Worm (Caenorhabditis elegans) whole organism, late embryonic: Measurements from ENCODE around the gene irld-14.

Source experiments
- F13H6.1 ChIP-seq: sonication (generic microtip); optimal IDR thresholded peaks from 2 replicates; lab custom pipeline; 2016; ENCODE audit warnings: missing genetic modification characterization, missing compliant biosample characterization
- ama-1 ChIP-seq: fragments of 150-350 bp; optimal IDR thresholded peaks from 2 replicates; lab custom pipeline; 2014
- ceh-19 ChIP-seq: fragments of 200-800 bp; sonication (Bioruptor generic); optimal IDR thresholded peaks from 2 replicates; lab custom pipeline; 2018; ENCODE audit warnings: mild to moderate bottlenecking, missing genetic modification characterization, missing compliant biosample characterization
- ceh-22 ChIP-seq: sonication (generic microtip); optimal IDR thresholded peaks from 2 replicates; lab custom pipeline; 2017; ENCODE audit warnings: missing biosample characterization, missing genetic modification characterization
- ceh-45 ChIP-seq: fragments of 200-800 bp; sonication (Bioruptor generic); IDR thresholded peaks from 2 replicates; pipeline ENCODE4 v1.3.6; 2022; ENCODE audit warnings: missing genetic modification reagents, missing genetic modification characterization, missing compliant biosample characterization
- elt-2 ChIP-seq: sonication (generic microtip); optimal IDR thresholded peaks from 2 replicates; lab custom pipeline; 2016; ENCODE audit warnings: missing genetic modification reagents, missing genetic modification characterization, missing compliant biosample characterization
- gmeb-2 ChIP-seq: sonication (generic microtip); optimal IDR thresholded peaks from 2 replicates; lab custom pipeline; 2016; ENCODE audit warnings: missing genetic modification characterization, inconsistent platforms, missing compliant biosample characterization
- hlh-30 ChIP-seq: sonication (generic microtip); optimal IDR thresholded peaks from 2 replicates; lab custom pipeline; 2017; ENCODE audit warnings: antibody characterized with exemption, missing genetic modification characterization, missing compliant biosample characterization; ENCODE audit not compliant: insufficient read depth
- hlh-6 ChIP-seq: sonication (generic microtip); optimal IDR thresholded peaks from 2 replicates; lab custom pipeline; 2016; ENCODE audit warnings: missing genotype, missing genetic modification characterization, missing compliant biosample characterization
- pqm-1 ChIP-seq: sonication (generic microtip); optimal IDR thresholded peaks from 2 replicates; lab custom pipeline; 2016; ENCODE audit warnings: missing genetic modification characterization, missing compliant biosample characterization
- zip-5 ChIP-seq: sonication (generic microtip); optimal IDR thresholded peaks from 2 replicates; lab custom pipeline; 2016; ENCODE audit warnings: missing genetic modification characterization, missing compliant biosample characterization

DNA sequence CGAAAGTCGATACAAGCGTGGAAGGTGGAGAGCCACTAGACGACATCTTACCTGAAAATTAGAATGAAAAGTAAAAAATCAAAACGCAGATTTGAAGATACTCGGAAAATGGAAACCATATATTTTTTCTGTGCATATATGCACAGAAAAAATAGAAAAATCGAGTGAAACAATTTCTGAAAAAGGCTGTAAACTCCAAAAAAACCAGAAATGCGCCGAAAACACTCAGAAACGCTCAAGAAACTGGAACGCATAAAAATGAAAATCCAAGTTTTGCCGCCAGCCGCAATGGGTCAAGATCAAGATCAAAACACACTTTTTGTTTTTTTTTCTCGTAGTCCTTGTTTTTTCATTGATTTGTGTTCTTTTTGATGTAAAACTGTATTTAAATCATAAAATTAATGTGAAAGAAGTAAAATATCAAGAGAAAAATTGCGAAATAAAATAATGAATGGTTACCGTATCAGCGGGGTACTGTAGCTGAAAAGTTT is 3.7 kb upstream of the irld-14 start, which contains the start of gene T01C3.3:
- TF ChIP-seq ceh-22 (tag; lab: Kevin White, UChicago), result no peak
- TF ChIP-seq ceh-19 (GFP tag; lab: Kevin White, UChicago), result no peak
- TF ChIP-seq ceh-45 (GFP tag; lab: Robert Waterston, UW), result no peak
- TF ChIP-seq gmeb-2 (tag; lab: Kevin White, UChicago), result no peak
- TF ChIP-seq zip-5, result no peak
- no peak for TF ChIP-seq hlh-6 (tag; lab: Kevin White, UChicago)
- no peak for TF ChIP-seq pqm-1 (tag; lab: Kevin White, UChicago)
- TF ChIP-seq ama-1 (lab: Kevin White, UChicago), result no peak
- TF ChIP-seq hlh-30, result no peak
- TF ChIP-seq F13H6.1, result no peak
- TF ChIP-seq elt-2 (tag; lab: Kevin White, UChicago), result no peak
